Worm (Caenorhabditis elegans): ENCODE results near the gene flp-32.

The flp-32 gene

ce11 chrX:15438768-15439167, 5.2 kb downstream of the flp-32 start:
- TF ChIP-seq snpc-4 (tag; optimal IDR thresholded peaks at IDR 0.05): no peak

DNA sequence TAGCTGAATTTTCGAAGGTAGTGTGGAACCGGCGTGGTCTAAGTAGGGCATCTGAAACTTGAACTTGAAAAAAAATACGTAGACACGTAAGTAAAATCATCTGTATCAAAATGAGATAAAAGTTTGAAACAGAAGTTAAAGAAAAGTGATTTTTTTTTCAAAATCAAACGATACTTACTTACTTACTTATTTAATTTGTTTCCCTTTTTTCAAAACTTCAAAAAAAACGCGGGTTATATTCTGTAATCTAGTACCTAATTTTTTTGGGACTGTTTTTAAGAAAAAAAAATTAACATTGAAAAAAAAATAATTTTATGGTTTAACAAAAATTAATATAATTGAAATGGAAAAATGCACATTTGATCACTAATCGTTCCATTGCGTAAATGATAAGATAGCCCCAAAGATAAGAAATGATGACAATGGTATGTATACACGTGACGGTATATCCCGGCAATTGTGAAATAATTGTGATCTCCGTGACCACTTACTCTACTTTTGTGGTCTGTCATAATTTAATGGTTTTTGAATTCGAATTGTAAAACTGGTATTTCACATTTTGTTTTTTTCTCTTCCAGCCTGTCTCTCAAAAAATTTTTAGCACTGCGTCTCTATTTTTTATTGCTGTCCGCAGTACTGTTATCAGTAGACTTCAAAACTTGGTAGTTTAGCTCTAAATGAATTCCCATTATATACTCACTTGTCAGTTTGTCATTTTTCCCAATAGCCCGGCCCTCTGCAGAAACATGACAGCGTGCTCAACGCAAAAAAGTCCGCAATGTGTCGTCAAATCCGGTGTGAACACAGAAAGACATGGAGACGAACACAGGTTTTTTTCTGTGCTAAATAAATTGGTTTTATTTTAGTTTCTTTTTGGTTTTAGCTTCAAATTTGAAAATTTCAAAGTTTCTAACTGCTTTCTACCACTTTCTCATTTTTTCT, 7.4 kb downstream of the flp-32 start, which contains the start of gene mocs-1:
mocs-1 (minus strand) TSS at position 51 of the 942 bp plus-strand sequence.
- TF ChIP-seq elt-3 (tag; optimal IDR thresholded peaks at IDR 0.05): peak; percentile 35
- TF ChIP-seq ceh-83 (GFP tag; optimal IDR thresholded peaks at IDR 0.05): no peak

ce11 chrX:15441686-15442067, 8.1 kb downstream of the flp-32 start, which contains the start of gene nkat-3:
TSS of gene nkat-3 (plus strand) at chrX:15441731.
- TF ChIP-seq elt-3 (tag; optimal IDR thresholded peaks at IDR 0.05) (no peak), elt-1 (tag; optimal IDR thresholded peaks at IDR 0.05; ENCODE audit: borderline replicate concordance, insufficient read depth) (no peak), ham-2 (GFP tag; optimal IDR thresholded peaks at IDR 0.05) (no peak), unc-62 (GFP tag; optimal IDR thresholded peaks at IDR 0.05) (no peak), flh-1 (GFP tag; optimal IDR thresholded peaks at IDR 0.05) (no peak), snpc-4 (tag; optimal IDR thresholded peaks at IDR 0.05) (no peak), unc-39 (tag; optimal IDR thresholded peaks at IDR 0.05) (no peak), ceh-83 (GFP tag; optimal IDR thresholded peaks at IDR 0.05) (no peak), zip-8 (tag; optimal IDR thresholded peaks at IDR 0.05) (no peak), mls-2 (tag; optimal IDR thresholded peaks at IDR 0.05) (no peak), mab-5 (tag; optimal IDR thresholded peaks at IDR 0.05) (no peak), ztf-11 (tag; optimal IDR thresholded peaks at IDR 0.05) (no peak), sem-2 (GFP tag; optimal IDR thresholded peaks at IDR 0.05) (no peak), ceh-39 (tag; optimal IDR thresholded peaks at IDR 0.05) (no peak), M03D4.4 (tag; optimal IDR thresholded peaks at IDR 0.05) (no peak), nhr-2 (tag; optimal IDR thresholded peaks at IDR 0.05) (no peak), ceh-43 (GFP tag; optimal IDR thresholded peaks at IDR 0.05) (no peak), blmp-1 (tag; optimal IDR thresholded peaks at IDR 0.05) (no peak), drap-1 (GFP tag; optimal IDR thresholded peaks at IDR 0.05) (no peak)

ce11 chrX:15446292-15446794, 12.8 kb downstream of the flp-32 start, which contains the start of gene R03A10.5:
TSS of gene R03A10.5 (plus strand) at chrX:15446722.
- TF ChIP-seq nhr-12 (tag; optimal IDR thresholded peaks at IDR 0.05): no peak
- no peak for TF ChIP-seq zip-8 (tag; optimal IDR thresholded peaks at IDR 0.05)
- TF ChIP-seq ceh-83 (GFP tag; optimal IDR thresholded peaks at IDR 0.05): no peak
- TF ChIP-seq nhr-76 (tag; optimal IDR thresholded peaks at IDR 0.05): no peak
- TF ChIP-seq lin-13 (tag; optimal IDR thresholded peaks at IDR 0.05): no peak
- TF ChIP-seq hlh-1 (tag; optimal IDR thresholded peaks at IDR 0.05): no peak
- no peak for TF ChIP-seq ceh-43 (GFP tag; optimal IDR thresholded peaks at IDR 0.05)
- TF ChIP-seq ceh-39 (tag; optimal IDR thresholded peaks at IDR 0.05): no peak
- TF ChIP-seq mls-2 (tag; optimal IDR thresholded peaks at IDR 0.05): no peak
- TF ChIP-seq bed-3 (GFP tag; optimal IDR thresholded peaks at IDR 0.05): no peak
- no peak for TF ChIP-seq mab-5 (tag; optimal IDR thresholded peaks at IDR 0.05)
- TF ChIP-seq unc-62 (GFP tag; optimal IDR thresholded peaks at IDR 0.05): no peak

DNA sequence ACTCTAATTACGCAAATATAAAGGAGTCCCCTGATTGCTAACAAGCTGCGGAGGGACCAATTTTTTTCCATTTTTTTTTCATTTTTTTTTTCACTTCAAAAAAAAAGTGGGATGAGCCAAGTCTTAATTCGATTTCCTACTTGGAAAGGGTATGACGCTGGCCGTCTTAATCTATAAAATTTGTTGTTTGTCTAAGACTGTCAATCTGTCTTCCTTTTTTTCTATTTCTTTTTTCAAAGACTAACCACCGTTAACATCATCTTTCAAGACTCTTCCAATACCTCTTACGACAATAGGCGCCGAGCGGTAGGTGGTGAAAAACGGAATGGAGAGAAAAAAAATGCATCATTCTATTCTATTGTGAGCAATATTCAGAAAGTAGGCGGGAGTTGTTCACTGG, 31.5 kb downstream of the flp-32 start:
- TF ChIP-seq ces-1 (GFP tag; optimal IDR thresholded peaks at IDR 0.05): peak; percentile 11
- no peak for TF ChIP-seq ceh-39 (tag; optimal IDR thresholded peaks at IDR 0.05)

- no peak for TF ChIP-seq sptf-1 (tag; optimal IDR thresholded peaks at IDR 0.05)
- TF ChIP-seq lin-13 (tag; optimal IDR thresholded peaks at IDR 0.05): no peak
- no peak for TF ChIP-seq mls-2 (tag; optimal IDR thresholded peaks at IDR 0.05)
- TF ChIP-seq nhr-76 (tag; optimal IDR thresholded peaks at IDR 0.05): no peak
Observed at ce11 chrX:15466032-15466431, 32.4 kb downstream of the flp-32 start, which contains the start of gene sprr-1. TSS of gene sprr-1 (plus strand) at chrX:15466300.

DNA sequence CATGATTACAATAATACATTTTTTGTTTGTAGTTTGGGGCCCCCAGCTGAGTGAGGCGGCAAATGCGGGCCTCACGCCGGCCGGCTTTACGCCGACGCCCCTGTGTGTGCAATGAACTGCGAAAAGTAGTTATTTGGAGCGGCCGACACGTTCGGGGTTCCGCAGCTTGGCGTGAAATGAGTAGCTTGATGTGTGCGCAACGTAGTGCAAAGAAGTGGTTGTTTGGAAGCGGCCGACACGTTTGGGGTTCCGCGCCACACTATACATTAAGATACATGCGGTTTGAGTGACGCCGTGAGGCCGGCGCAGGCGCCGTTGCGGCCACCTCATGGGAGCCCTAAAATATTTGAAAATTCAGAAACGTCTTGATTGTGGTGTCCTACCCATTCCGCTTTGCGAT, 35.1 kb downstream of the flp-32 start:
- no peak for TF ChIP-seq elt-1 (tag; optimal IDR thresholded peaks at IDR 0.05; ENCODE audit: borderline replicate concordance, insufficient read depth)
- TF ChIP-seq nhr-237 (tag; optimal IDR thresholded peaks at IDR 0.05): no peak
- no peak for TF ChIP-seq hlh-1 (tag; optimal IDR thresholded peaks at IDR 0.05)
- TF ChIP-seq unc-39 (tag; optimal IDR thresholded peaks at IDR 0.05): no peak
- no peak for TF ChIP-seq ceh-39 (tag; optimal IDR thresholded peaks at IDR 0.05)
- no peak for TF ChIP-seq ham-2 (GFP tag; optimal IDR thresholded peaks at IDR 0.05)
- TF ChIP-seq mls-2 (tag; optimal IDR thresholded peaks at IDR 0.05): no peak
- no peak for TF ChIP-seq nhr-2 (tag; optimal IDR thresholded peaks at IDR 0.05)
- TF ChIP-seq unc-120 (tag; optimal IDR thresholded peaks at IDR 0.05; ENCODE audit: poor library complexity, severe bottlenecking): no peak
- TF ChIP-seq ces-1 (GFP tag; optimal IDR thresholded peaks at IDR 0.05): no peak
- no peak for TF ChIP-seq nhr-12 (tag; optimal IDR thresholded peaks at IDR 0.05)
- no peak for TF ChIP-seq unc-62 (GFP tag; optimal IDR thresholded peaks at IDR 0.05)
